Fruit fly (Drosophila melanogaster): ENCODE data around the gene CG14506.

The CG14506 gene

dm6 chr3R:29274590-29274989 lies 22.4 kb downstream of the CG14506 start (continued):
- TF ChIP-seq E2f2 (GFP tag; IDR thresholded peaks at IDR 0.05): 0 out of 2 replicates have a peak, but pooled peaks have one; percentile 12
- TF ChIP-seq Nf-YB (GFP tag; optimal IDR thresholded peaks at IDR 0.05): peak; percentile 52
- no peak for TF ChIP-seq CG31224 (GFP tag; IDR thresholded peaks at IDR 0.05)
- peak; percentile 43 for TF ChIP-seq ind (GFP tag; optimal IDR thresholded peaks at IDR 0.05)
- no peak for TF ChIP-seq bbx (GFP tag; IDR thresholded peaks at IDR 0.05; ENCODE audit: partially characterized antibody)
- peak; percentile 49 for TF ChIP-seq CG10431 (GFP tag; optimal IDR thresholded peaks at IDR 0.05)
- TF ChIP-seq B-H2 (GFP tag; optimal IDR thresholded peaks at IDR 0.05): no peak
- peak; percentile 72 for TF ChIP-seq row (GFP tag; IDR thresholded peaks at IDR 0.05)
- peak; percentile 0 for TF ChIP-seq CG8290 (GFP tag; optimal IDR thresholded peaks at IDR 0.05)
- no peak for TF ChIP-seq CG8290 (tag; optimal IDR thresholded peaks at IDR 0.05)
- peak; percentile 5 for TF ChIP-seq caup (GFP tag; optimal IDR thresholded peaks at IDR 0.05; ENCODE audit: severe bottlenecking)
- TF ChIP-seq zf30C (GFP tag; optimal IDR thresholded peaks at IDR 0.05): peak; percentile 56
- peak; percentile 44; the same call in 1 of the 2 replicates for TF ChIP-seq sob (GFP tag; IDR thresholded peaks at IDR 0.05)
- peak; percentile 36 for TF ChIP-seq bcd (GFP tag; optimal IDR thresholded peaks at IDR 0.05)
- peak; percentile 26; the same call in 1 of the 2 replicates for TF ChIP-seq ttk (GFP tag; IDR thresholded peaks at IDR 0.05)
- TF ChIP-seq ash1 (GFP tag; optimal IDR thresholded peaks at IDR 0.05): no peak
- no peak for TF ChIP-seq cad (GFP tag; optimal IDR thresholded peaks at IDR 0.05)
- TF ChIP-seq CG5245 (GFP tag; optimal IDR thresholded peaks at IDR 0.05): peak; percentile 54
- no peak for TF ChIP-seq TFAM (GFP tag; optimal IDR thresholded peaks at IDR 0.05)
- peak; percentile 80 for TF ChIP-seq Xrp1 (GFP tag; IDR thresholded peaks at IDR 0.05)
- peak; percentile 43 for TF ChIP-seq CG12155 (GFP tag; optimal IDR thresholded peaks at IDR 0.05)
- TF ChIP-seq Sry-β (GFP tag; optimal IDR thresholded peaks at IDR 0.05): peak; percentile 17
- peak; percentile 54 for TF ChIP-seq pum (GFP tag; optimal IDR thresholded peaks at IDR 0.05)
- peak; percentile 76 for TF ChIP-seq Spps (tag; optimal IDR thresholded peaks at IDR 0.05)
- TF ChIP-seq cato (GFP tag; optimal IDR thresholded peaks at IDR 0.05; ENCODE audit: borderline replicate concordance): peak; percentile 16
- 0 out of 2 replicates have a peak, but pooled peaks have one; percentile 20 for TF ChIP-seq CG9932 (GFP tag; IDR thresholded peaks at IDR 0.05)
- TF ChIP-seq CG10366 (GFP tag; IDR thresholded peaks at IDR 0.05): peak; percentile 64
- no peak for TF ChIP-seq BEAF-32 (GFP tag; optimal IDR thresholded peaks at IDR 0.05)
- peak; percentile 63 for TF ChIP-seq ATbp (GFP tag; optimal IDR thresholded peaks at IDR 0.05)
- TF ChIP-seq Deaf1 (tag; optimal IDR thresholded peaks at IDR 0.05): peak; percentile 26
- TF ChIP-seq CG14965 (GFP tag; optimal IDR thresholded peaks at IDR 0.05; ENCODE audit: borderline replicate concordance): no peak
- peak; percentile 73 for TF ChIP-seq CG6254 (GFP tag; optimal IDR thresholded peaks at IDR 0.05)
- TF ChIP-seq dysf (GFP tag; IDR thresholded peaks at IDR 0.05): peak; percentile 70
- peak; percentile 35; the same call in 1 of the 2 replicates for TF ChIP-seq HLH3B (GFP tag; IDR thresholded peaks at IDR 0.05)
- TF ChIP-seq CG1529 (GFP tag; optimal IDR thresholded peaks at IDR 0.05): peak; percentile 77
- peak; percentile 39 for TF ChIP-seq mam (GFP tag; optimal IDR thresholded peaks at IDR 0.05)
- no peak for TF ChIP-seq prd (optimal IDR thresholded peaks at IDR 0.05)
- TF ChIP-seq prd (GFP tag; IDR thresholded peaks at IDR 0.05): peak; percentile 74
- no peak for TF ChIP-seq klu (GFP tag; IDR thresholded peaks at IDR 0.05)
- TF ChIP-seq CkIIα-i1 (GFP tag; IDR thresholded peaks at IDR 0.05): no peak
- TF ChIP-seq crol (GFP tag; IDR thresholded peaks at IDR 0.05): no peak
- TF ChIP-seq wor (GFP tag; IDR thresholded peaks at IDR 0.05): 0 out of 2 replicates have a peak, but pooled peaks have one; percentile 38
- TF ChIP-seq CG11093 (GFP tag; IDR thresholded peaks at IDR 0.05): 0 out of 3 replicates have a peak, but pooled peaks have one; percentile 31
- TF ChIP-seq Med (GFP tag): no peak
- peak; percentile 17 for TF ChIP-seq nau (GFP tag; optimal IDR thresholded peaks at IDR 0.05)
- TF ChIP-seq CG18599 (GFP tag; optimal IDR thresholded peaks at IDR 0.05): peak; percentile 57
- peak; percentile 42 for TF ChIP-seq Lhr (GFP tag; optimal IDR thresholded peaks at IDR 0.05)
- peak; percentile 84 for TF ChIP-seq CG12391 (tag; optimal IDR thresholded peaks at IDR 0.05)
- peak; percentile 54 for TF ChIP-seq tio (GFP tag; optimal IDR thresholded peaks at IDR 0.05)
- TF ChIP-seq Camta (GFP tag; optimal IDR thresholded peaks at IDR 0.05): peak; percentile 66
- peak; percentile 43 for TF ChIP-seq Abd-B (GFP tag; optimal IDR thresholded peaks at IDR 0.05)

Measured in whole organism, embryonic.